Fruit fly (Drosophila melanogaster) S2 (cell line): ENCODE results near the gene CG1024.

ENCODE experiments used
- CG8478 ChIP-seq: fragments of >200 bp; optimal IDR thresholded peaks from 2 replicates; lab custom pipeline; 2018
- CTCF ChIP-seq, 2 experiments: fragments of >200 bp; optimal IDR thresholded peaks; 2 replicates each; lab custom pipeline; 2018

dm6 chr3R:6368550-6369238 is 11.4 kb downstream of the CG1024 start, which contains the start of gene CG10286:
- no peak for TF ChIP-seq CG8478 (lab: Kevin White, UChicago)
- TF ChIP-seq CTCF (optimal IDR thresholded peaks at IDR 0.05; lab: Kevin White, UChicago): peak in 1 of 2 experiments; percentile 18
